Fruit fly (Drosophila melanogaster) whole organism, adult: Measurements from ENCODE around the gene CG3081.

Source experiments
- CG11617 ChIP-seq: fragments of 200-800 bp; sonication (Bioruptor generic); optimal IDR thresholded peaks from 2 replicates; lab custom pipeline; 2017; ENCODE audit warnings: mild to moderate bottlenecking, missing biosample characterization, missing genetic modification reagents, missing genetic modification characterization
- CG12768 ChIP-seq: fragments of 200-800 bp; sonication (Bioruptor generic); optimal IDR thresholded peaks from 2 replicates; lab custom pipeline; 2017; ENCODE audit warnings: missing biosample characterization, missing genetic modification characterization, mild to moderate bottlenecking, moderate library complexity, missing genetic modification reagents
- CG14711 ChIP-seq: fragments of 200-800 bp; sonication (Bioruptor generic); optimal IDR thresholded peaks from 2 replicates; lab custom pipeline; 2018; ENCODE audit warnings: missing biosample characterization, mild to moderate bottlenecking, missing genetic modification characterization, moderate library complexity
- CG33017 ChIP-seq: fragments of 200-800 bp; sonication (Bioruptor generic); optimal IDR thresholded peaks from 2 replicates; lab custom pipeline; 2018; ENCODE audit warnings: missing biosample characterization, mild to moderate bottlenecking, missing genetic modification characterization, moderate library complexity
- CG7045 ChIP-seq: fragments of 200-800 bp; sonication (Bioruptor generic); optimal IDR thresholded peaks from 2 replicates; lab custom pipeline; 2017; ENCODE audit warnings: missing biosample characterization, mild to moderate bottlenecking, missing genetic modification characterization
- CG7101 ChIP-seq: fragments of 200-800 bp; sonication (Bioruptor generic); optimal IDR thresholded peaks from 2 replicates; lab custom pipeline; 2018; ENCODE audit warnings: missing biosample characterization, mild to moderate bottlenecking, missing genetic modification characterization, moderate library complexity
- Clk ChIP-seq: fragments of 200-800 bp; sonication (Bioruptor generic); optimal IDR thresholded peaks from 2 replicates; lab custom pipeline; 2017; ENCODE audit warnings: missing biosample characterization, missing genetic modification characterization
- Crg-1 ChIP-seq: fragments of 200-800 bp; sonication (Bioruptor generic); optimal IDR thresholded peaks from 2 replicates; lab custom pipeline; 2016; ENCODE audit warnings: missing biosample characterization, missing genetic modification characterization
- bab1 ChIP-seq: fragments of 200-800 bp; sonication (Bioruptor generic); optimal IDR thresholded peaks from 3 replicates; lab custom pipeline; 2019; ENCODE audit warnings: missing biosample characterization, mild to moderate bottlenecking, missing genetic modification characterization, moderate library complexity
- cic ChIP-seq: fragments of 200-800 bp; sonication (Bioruptor generic); optimal IDR thresholded peaks from 2 replicates; lab custom pipeline; 2017; ENCODE audit warnings: missing biosample characterization, mild to moderate bottlenecking, missing genetic modification characterization, moderate library complexity
- cnc ChIP-seq, 2 experiments: fragments of >200 bp; optimal IDR thresholded peaks; 2 replicates each; lab custom pipeline; 2017
- pad ChIP-seq: fragments of 200-800 bp; sonication (Bioruptor generic); optimal IDR thresholded peaks from 3 replicates; lab custom pipeline; 2017; ENCODE audit warnings: missing biosample characterization, missing genetic modification characterization, mild to moderate bottlenecking, moderate library complexity, missing genetic modification reagents
- toe ChIP-seq: fragments of 200-800 bp; sonication (Bioruptor generic); optimal IDR thresholded peaks from 2 replicates; lab custom pipeline; 2016; ENCODE audit warnings: missing biosample characterization, missing genetic modification characterization

DNA sequence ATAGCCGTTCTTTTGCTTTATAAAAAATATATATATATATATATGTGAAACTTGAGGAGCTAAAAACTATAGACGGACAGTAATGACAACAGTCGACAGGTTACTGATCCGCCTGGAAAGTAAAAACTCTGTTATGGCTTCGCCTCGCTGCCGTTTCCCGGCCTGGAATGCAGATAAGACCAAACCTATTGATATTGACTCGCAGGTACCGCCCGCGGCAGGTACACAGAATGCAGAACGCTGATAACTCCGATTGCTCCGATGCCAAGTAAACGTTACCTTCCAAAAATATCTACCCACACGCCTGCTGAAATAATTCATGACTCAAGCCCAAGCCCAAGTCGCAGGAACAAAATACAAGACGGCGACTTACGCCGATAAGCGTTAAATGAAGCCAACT lies 33.6 kb upstream of the CG3081 start:
- TF ChIP-seq Crg-1 (GFP tag; lab: Kevin White, UChicago) = no peak
- TF ChIP-seq Clk (GFP tag; lab: Kevin White, UChicago) = no peak
- no peak for TF ChIP-seq CG11617 (GFP tag; lab: Kevin White, UChicago)
- TF ChIP-seq CG33017 = no peak
- no peak for TF ChIP-seq CG12768 (GFP tag; lab: Kevin White, UChicago)
- no peak for TF ChIP-seq cnc (optimal IDR thresholded peaks at IDR 0.05; lab: Kevin White, UChicago)
- no peak for TF ChIP-seq pad (GFP tag; lab: Kevin White, UChicago)
- TF ChIP-seq toe (GFP tag; lab: Kevin White, UChicago) = no peak
- TF ChIP-seq CG7101 (tag; lab: Kevin White, UChicago) = no peak
- TF ChIP-seq CG14711 (tag; lab: Kevin White, UChicago) = no peak
- no peak for TF ChIP-seq cic
- TF ChIP-seq CG7045 = no peak
- TF ChIP-seq bab1 (GFP tag; lab: Kevin White, UChicago) = no peak
